Worm (Caenorhabditis elegans): ENCODE measurements around the gene tpk-1.

tpk-1 gene

ce11 chrIII:8904044-8904443 lies 7.9 kb upstream of the tpk-1 start, which contains the start of gene lin-9 (continued):
- TF ChIP-seq saeg-2 (GFP tag; IDR thresholded peaks at IDR 0.05) (peak; percentile 78; the same call in 1 of the 2 replicates), Y48G9A.11 (GFP tag; IDR thresholded peaks at IDR 0.05) (peak; percentile 91), zip-2 (tag; optimal IDR thresholded peaks at IDR 0.05) (peak; percentile 20), zip-11 (GFP tag; IDR thresholded peaks at IDR 0.05) (no peak), ZK546.5 (tag; optimal IDR thresholded peaks at IDR 0.05) (peak in 1 of 2 experiments; percentile 26), skn-1 (tag; optimal IDR thresholded peaks at IDR 0.05) (no peak), nhr-77 (tag; optimal IDR thresholded peaks at IDR 0.05) (peak; percentile 86), ceh-28 (tag; optimal IDR thresholded peaks at IDR 0.05) (peak; percentile 35), ZK337.2 (GFP tag; IDR thresholded peaks at IDR 0.05) (no peak), arid-1 (GFP tag; conservative IDR thresholded peaks at IDR 0.05) (peak; percentile 95), set-16 (GFP tag; IDR thresholded peaks at IDR 0.05) (peak; percentile 90), lin-13 (GFP tag; optimal IDR thresholded peaks at IDR 0.05) (peak; percentile 97), nhr-25 (tag; optimal IDR thresholded peaks at IDR 0.05; ENCODE audit: borderline replicate concordance, insufficient read depth) (peak; percentile 71), F26F4.8 (GFP tag; conservative IDR thresholded peaks at IDR 0.05) (no peak), madf-9 (GFP tag; conservative IDR thresholded peaks at IDR 0.05) (peak; percentile 86), aly-2 (tag; optimal IDR thresholded peaks at IDR 0.05) (no peak)

- no peak for TF ChIP-seq nhr-111 (GFP tag; optimal IDR thresholded peaks at IDR 0.05)
- TF ChIP-seq daf-16 (GFP tag; optimal IDR thresholded peaks at IDR 0.05), result no peak
- TF ChIP-seq daf-16 (tag; optimal IDR thresholded peaks at IDR 0.05), result peak; percentile 21
- TF ChIP-seq mxl-2 (GFP tag; conservative IDR thresholded peaks at IDR 0.05), result no peak
- TF ChIP-seq unc-39 (tag; optimal IDR thresholded peaks at IDR 0.05), result no peak
- peak; percentile 54 for TF ChIP-seq fkh-10 (GFP tag; optimal IDR thresholded peaks at IDR 0.05)
- no peak for TF ChIP-seq nhr-11 (tag; optimal IDR thresholded peaks at IDR 0.05)
- TF ChIP-seq ZK546.5 (tag; optimal IDR thresholded peaks at IDR 0.05), result no peak
- no peak for TF ChIP-seq nhr-42 (GFP tag; IDR thresholded peaks at IDR 0.05)
- TF ChIP-seq ztf-11 (tag; optimal IDR thresholded peaks at IDR 0.05), result no peak
- TF ChIP-seq pqm-1 (tag; optimal IDR thresholded peaks at IDR 0.05), result no peak
- TF ChIP-seq daf-19 (GFP tag; conservative IDR thresholded peaks at IDR 0.05), result no peak
- TF ChIP-seq rbr-2 (tag; optimal IDR thresholded peaks at IDR 0.05), result peak; percentile 53
- no peak for TF ChIP-seq nhr-102 (tag; optimal IDR thresholded peaks at IDR 0.05)
- TF ChIP-seq mes-2 (tag; optimal IDR thresholded peaks at IDR 0.05; ENCODE audit: poor library complexity, severe bottlenecking), result peak; percentile 50
- no peak for TF ChIP-seq saeg-2 (GFP tag; IDR thresholded peaks at IDR 0.05)
- no peak for TF ChIP-seq skn-1 (tag; optimal IDR thresholded peaks at IDR 0.05)
- TF ChIP-seq nhr-6 (tag; optimal IDR thresholded peaks at IDR 0.05), result no peak
- TF ChIP-seq mdl-1 (tag; optimal IDR thresholded peaks at IDR 0.05), result peak in 1 of 2 experiments; percentile 74
- peak; percentile 19; the same call in 1 of the 2 replicates for TF ChIP-seq dmd-6 (GFP tag; IDR thresholded peaks at IDR 0.05)
- no peak for TF ChIP-seq snpc-1.2 (GFP tag; IDR thresholded peaks at IDR 0.05)
- no peak for TF ChIP-seq ceh-32 (tag; optimal IDR thresholded peaks at IDR 0.05; ENCODE audit: poor library complexity)
- TF ChIP-seq zfp-2 (tag; optimal IDR thresholded peaks at IDR 0.05), result no peak
- TF ChIP-seq unc-62 (GFP tag; optimal IDR thresholded peaks at IDR 0.05 in 1 of 2), result peak in 1 of 2 experiments; percentile 56
- TF ChIP-seq unc-62 (tag; optimal IDR thresholded peaks at IDR 0.05), result no peak
- no peak for TF ChIP-seq attf-4 (tag; optimal IDR thresholded peaks at IDR 0.05)
- TF ChIP-seq gei-8 (GFP tag; optimal IDR thresholded peaks at IDR 0.05), result no peak
- no peak for TF ChIP-seq daf-8 (GFP tag; IDR thresholded peaks at IDR 0.05)
- TF ChIP-seq daf-12 (tag; optimal IDR thresholded peaks at IDR 0.05), result no peak
- peak; percentile 38 for TF ChIP-seq ces-1 (GFP tag; optimal IDR thresholded peaks at IDR 0.05)
- no peak for TF ChIP-seq spr-3 (GFP tag; optimal IDR thresholded peaks at IDR 0.05)
- no peak for TF ChIP-seq zip-2 (tag; optimal IDR thresholded peaks at IDR 0.05)
- no peak for TF ChIP-seq duxl-1 (tag; optimal IDR thresholded peaks at IDR 0.05; ENCODE audit: poor library complexity)
- TF ChIP-seq snpc-4 (tag; optimal IDR thresholded peaks at IDR 0.05), result no peak
- no peak for TF ChIP-seq zag-1 (tag; optimal IDR thresholded peaks at IDR 0.05)
- no peak for TF ChIP-seq F44E2.7 (GFP tag; IDR thresholded peaks at IDR 0.05)
- TF ChIP-seq Y5F2A.4 (GFP tag; optimal IDR thresholded peaks at IDR 0.05), result no peak
- no peak for TF ChIP-seq lir-3 (tag; optimal IDR thresholded peaks at IDR 0.05)
Measured at ce11 chrIII:8904914-8905665, 6.9 kb upstream of the tpk-1 start, which contains the start of gene unc-32. TSS of gene unc-32 (plus strand) at chrIII:8905615.
